Worm (Caenorhabditis elegans) whole organism, early embryonic: ENCODE data around the gene ZC395.4.

Experiments used
- B0310.2 ChIP-seq: sonication (generic microtip); optimal IDR thresholded peaks from 2 replicates; lab custom pipeline; 2016; ENCODE audit warnings: mild to moderate bottlenecking, missing genetic modification characterization, missing compliant biosample characterization
- F13C5.2 ChIP-seq: sonication (generic microtip); optimal IDR thresholded peaks from 2 replicates; lab custom pipeline; 2017; ENCODE audit warnings: mild to moderate bottlenecking, missing genetic modification characterization, inconsistent platforms, missing compliant biosample characterization
- aly-1 ChIP-seq: sonication (generic microtip); optimal IDR thresholded peaks from 2 replicates; lab custom pipeline; 2016; ENCODE audit warnings: missing genetic modification characterization, missing compliant biosample characterization
- ama-1 ChIP-seq: fragments of 150-350 bp; optimal IDR thresholded peaks from 2 replicates; lab custom pipeline; 2014
- ceh-13 ChIP-seq: fragments of 200-800 bp; sonication (Bioruptor generic); optimal IDR thresholded peaks from 2 replicates; lab custom pipeline; 2018; ENCODE audit warnings: mild to moderate bottlenecking, missing genetic modification characterization, missing compliant biosample characterization
- ceh-36 ChIP-seq: sonication (generic microtip); optimal IDR thresholded peaks from 2 replicates; lab custom pipeline; 2016; ENCODE audit warnings: missing genetic modification characterization, inconsistent platforms, missing compliant biosample characterization
- ets-7 ChIP-seq: sonication (generic microtip); optimal IDR thresholded peaks from 2 replicates; lab custom pipeline; 2016; ENCODE audit warnings: missing genotype, missing genetic modification characterization, missing compliant biosample characterization
- flt-1 ChIP-seq: fragments of 200-800 bp; sonication (Bioruptor generic); IDR thresholded peaks from 2 replicates; pipeline ENCODE4 v1.3.6; 2022; ENCODE audit warnings: missing genetic modification characterization, missing compliant biosample characterization
- hmbx-1 ChIP-seq: sonication (generic microtip); optimal IDR thresholded peaks from 2 replicates; lab custom pipeline; 2016; ENCODE audit warnings: mild to moderate bottlenecking, missing genetic modification characterization, missing compliant biosample characterization
- hmg-4 ChIP-seq: fragments of 200-800 bp; sonication (Bioruptor generic); optimal IDR thresholded peaks from 2 replicates; lab custom pipeline; 2018; ENCODE audit warnings: mild to moderate bottlenecking, missing genetic modification characterization, missing compliant biosample characterization
- hnd-1 ChIP-seq: sonication (generic microtip); optimal IDR thresholded peaks from 2 replicates; lab custom pipeline; 2016; ENCODE audit warnings: missing genetic modification characterization, missing compliant biosample characterization
- pes-1 ChIP-seq: fragments of 200-800 bp; sonication (Bioruptor generic); IDR thresholded peaks from 2 replicates; pipeline ENCODE4 v1.3.6; 2022; ENCODE audit warnings: missing genetic modification reagents, missing genetic modification characterization, missing compliant biosample characterization
- scrt-1 ChIP-seq: fragments of 200-800 bp; sonication (Bioruptor generic); IDR thresholded peaks from 2 replicates; pipeline ENCODE4 v1.3.6; 2022; ENCODE audit warnings: missing genetic modification characterization, missing compliant biosample characterization
- sea-1 ChIP-seq: fragments of 200-800 bp; sonication (Bioruptor generic); conservative IDR thresholded peaks from 2 replicates; pipeline ENCODE4 v1.3.6; 2022; ENCODE audit warnings: missing genetic modification characterization, missing compliant biosample characterization
- tbx-11 ChIP-seq: fragments of 200-800 bp; sonication (Bioruptor generic); IDR thresholded peaks from 2 replicates; pipeline ENCODE4 v1.3.6; 2022; ENCODE audit warnings: missing genetic modification characterization, missing compliant biosample characterization
- tbx-37 ChIP-seq: fragments of 200-800 bp; sonication (Bioruptor generic); conservative IDR thresholded peaks from 2 replicates; pipeline ENCODE4 v1.3.6; 2022; ENCODE audit warnings: missing genetic modification reagents, missing genetic modification characterization, missing compliant biosample characterization
- tra-4 ChIP-seq: sonication (generic microtip); optimal IDR thresholded peaks from 2 replicates; lab custom pipeline; 2017; ENCODE audit warnings: missing genetic modification characterization, missing compliant biosample characterization

Gene ZC395.4

DNA sequence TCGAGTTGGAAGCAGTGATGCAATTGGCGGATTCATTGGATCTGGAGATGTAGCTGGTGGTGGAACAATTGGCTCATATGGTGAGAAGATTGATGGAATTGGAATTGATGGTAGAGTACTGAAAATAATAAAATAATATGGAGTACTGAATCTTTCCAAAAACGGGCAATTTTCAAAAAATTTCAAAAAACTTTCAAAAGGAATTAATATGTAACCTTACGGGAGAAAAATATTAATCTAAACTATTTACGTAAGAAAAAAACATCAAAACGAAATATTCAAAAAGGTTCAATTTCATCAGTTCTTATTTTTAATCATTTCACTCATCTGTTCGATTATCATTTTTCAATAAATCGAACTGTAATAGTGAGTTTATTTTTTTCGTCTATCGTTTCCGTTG, at the start of gene ZC395.4:
Gene ZC395.4 (plus strand): TSS at position 301 of the 400 bp plus-strand sequence.
- TF ChIP-seq F13C5.2 (tag; lab: Kevin White, UChicago) (no peak), pes-1 (GFP tag; lab: Robert Waterston, UW) (no peak), hmbx-1 (tag; lab: Kevin White, UChicago) (no peak), tbx-11 (GFP tag; lab: Robert Waterston, UW) (no peak), hnd-1 (tag; lab: Kevin White, UChicago) (no peak), ceh-36 (tag; lab: Kevin White, UChicago) (no peak), ceh-13 (GFP tag; lab: Kevin White, UChicago) (no peak), ama-1 (lab: Kevin White, UChicago) (no peak), sea-1 (GFP tag; lab: Robert Waterston, UW) (no peak), scrt-1 (GFP tag; lab: Robert Waterston, UW) (no peak), aly-1 (tag; lab: Kevin White, UChicago) (no peak), hmg-4 (GFP tag; lab: Kevin White, UChicago) (no peak), B0310.2 (tag; lab: Kevin White, UChicago) (no peak), flt-1 (GFP tag; lab: Robert Waterston, UW) (no peak)

DNA sequence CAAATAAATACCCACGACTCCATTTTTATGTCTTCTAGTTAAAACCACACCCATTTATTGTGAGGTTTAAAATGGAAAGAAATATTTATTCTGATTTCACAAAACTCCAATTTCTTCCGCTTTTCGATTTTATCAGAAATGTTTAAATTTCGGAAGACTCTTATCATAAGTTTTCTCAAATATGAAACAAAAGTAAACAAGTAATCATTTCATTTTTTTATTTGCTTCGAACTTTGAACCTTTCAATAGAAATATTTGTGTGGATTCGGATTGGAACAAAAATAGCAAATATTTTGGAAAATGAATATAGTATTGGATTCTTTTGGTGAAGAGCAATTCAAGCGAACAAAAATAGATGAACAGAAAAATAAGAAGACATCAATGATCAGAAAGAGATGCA, 48.1 kb upstream of the ZC395.4 start:
- TF ChIP-seq aly-1 (tag; lab: Kevin White, UChicago) (no peak), tbx-37 (GFP tag; lab: Robert Waterston, UW) (no peak), ceh-36 (tag; lab: Kevin White, UChicago) (no peak), ceh-13 (GFP tag; lab: Kevin White, UChicago) (no peak), sea-1 (GFP tag; lab: Robert Waterston, UW) (no peak), tra-4 (tag; lab: Kevin White, UChicago) (no peak), F13C5.2 (tag; lab: Kevin White, UChicago) (no peak), hmg-4 (GFP tag; lab: Kevin White, UChicago) (no peak), B0310.2 (tag; lab: Kevin White, UChicago) (no peak), scrt-1 (GFP tag; lab: Robert Waterston, UW) (no peak), tbx-11 (GFP tag; lab: Robert Waterston, UW) (no peak), pes-1 (GFP tag; lab: Robert Waterston, UW) (no peak)

DNA sequence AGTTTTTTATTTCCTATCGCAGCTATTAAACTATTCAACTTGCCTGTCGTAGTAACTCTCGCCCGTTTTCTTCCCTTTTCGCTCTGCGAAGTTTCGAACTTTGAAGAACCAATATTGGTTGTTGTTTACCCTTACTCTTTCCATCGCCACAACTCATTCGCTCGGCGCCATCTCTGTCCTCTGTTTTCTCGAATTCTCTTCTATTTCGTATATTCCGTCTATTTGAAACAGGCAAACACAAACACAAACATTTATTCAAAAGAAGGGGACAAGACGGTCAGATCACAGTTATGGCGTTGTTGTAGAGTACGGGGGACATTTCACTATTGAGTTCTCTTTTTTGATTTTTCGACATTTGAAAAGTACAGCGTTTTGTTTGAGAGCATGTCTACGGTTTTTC, 47.1 kb upstream of the ZC395.4 start:
- TF ChIP-seq ama-1 (lab: Kevin White, UChicago) (no peak), tra-4 (tag; lab: Kevin White, UChicago) (no peak), F13C5.2 (tag; lab: Kevin White, UChicago) (no peak), ets-7 (tag; lab: Kevin White, UChicago) (no peak), hnd-1 (tag; lab: Kevin White, UChicago) (no peak), scrt-1 (GFP tag; lab: Robert Waterston, UW) (no peak), hmbx-1 (tag; lab: Kevin White, UChicago) (no peak), pes-1 (GFP tag; lab: Robert Waterston, UW) (no peak), sea-1 (GFP tag; lab: Robert Waterston, UW) (no peak), ceh-36 (tag; lab: Kevin White, UChicago) (no peak)

DNA sequence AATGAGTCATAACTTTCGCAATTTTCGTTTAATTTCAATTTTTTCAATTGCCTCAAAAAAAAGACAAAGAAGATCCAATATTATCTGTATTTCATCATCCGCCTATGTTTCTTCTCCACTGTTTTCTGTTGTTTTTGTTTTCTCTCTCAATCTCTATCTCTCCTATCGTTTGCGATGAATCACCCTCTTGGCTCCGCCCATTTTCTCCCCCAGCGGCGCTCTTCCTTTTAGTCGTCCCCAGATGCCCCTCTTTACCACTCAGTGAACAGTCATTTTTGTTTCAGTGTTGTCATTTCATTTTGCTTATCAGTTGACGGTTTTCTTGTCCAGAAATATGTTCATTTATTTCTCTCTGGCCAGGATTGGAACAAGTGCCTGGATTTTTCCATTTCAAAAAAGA, 45.0 kb upstream of the ZC395.4 start:
- TF ChIP-seq tbx-37 (GFP tag; lab: Robert Waterston, UW) (no peak), pes-1 (GFP tag; lab: Robert Waterston, UW) (no peak)

- no peak for TF ChIP-seq tbx-37 (GFP tag; lab: Robert Waterston, UW)
- TF ChIP-seq tra-4 (tag; lab: Kevin White, UChicago) = no peak
- no peak for TF ChIP-seq ets-7 (tag; lab: Kevin White, UChicago)
- TF ChIP-seq F13C5.2 (tag; lab: Kevin White, UChicago) = no peak
- TF ChIP-seq scrt-1 (GFP tag; lab: Robert Waterston, UW) = no peak
- TF ChIP-seq ceh-13 (GFP tag; lab: Kevin White, UChicago) = no peak
- no peak for TF ChIP-seq ama-1 (lab: Kevin White, UChicago)
- no peak for TF ChIP-seq sea-1 (GFP tag; lab: Robert Waterston, UW)
- no peak for TF ChIP-seq hmg-4 (GFP tag; lab: Kevin White, UChicago)
- TF ChIP-seq B0310.2 (tag; lab: Kevin White, UChicago) = no peak
- TF ChIP-seq pes-1 (GFP tag; lab: Robert Waterston, UW) = no peak
- no peak for TF ChIP-seq flt-1 (GFP tag; lab: Robert Waterston, UW)
Measured at ce11 chrIII:5225321-5225720, 44.6 kb upstream of the ZC395.4 start, which contains the start of gene nex-1. Gene nex-1 (plus strand): TSS chrIII:5225621.

ce11 chrIII:5227831-5228467, 42.0 kb upstream of the ZC395.4 start, which contains the start of the genes C34E10.12, C34E10.10 and atp-2:
Gene C34E10.12 (minus strand): TSS chrIII:5227881.
Gene C34E10.10 (minus strand): TSS chrIII:5227884.
Gene atp-2 (plus strand): TSS chrIII:5228417.
- TF ChIP-seq ceh-36 (tag; lab: Kevin White, UChicago) (no peak), ceh-13 (GFP tag; lab: Kevin White, UChicago) (no peak), B0310.2 (tag; lab: Kevin White, UChicago) (no peak), F13C5.2 (tag; lab: Kevin White, UChicago) (peak; percentile 75), ama-1 (lab: Kevin White, UChicago) (no peak), tbx-37 (GFP tag; lab: Robert Waterston, UW) (no peak), hmg-4 (GFP tag; lab: Kevin White, UChicago) (peak; percentile 14), aly-1 (tag; lab: Kevin White, UChicago) (no peak), hnd-1 (tag; lab: Kevin White, UChicago) (no peak), ets-7 (tag; lab: Kevin White, UChicago) (no peak), scrt-1 (GFP tag; lab: Robert Waterston, UW) (no peak), flt-1 (GFP tag; lab: Robert Waterston, UW) (no peak), hmbx-1 (tag; lab: Kevin White, UChicago) (no peak), tbx-11 (GFP tag; lab: Robert Waterston, UW) (no peak), pes-1 (GFP tag; lab: Robert Waterston, UW) (peak; percentile 51; the same call in 1 of the 2 replicates), tra-4 (tag; lab: Kevin White, UChicago) (no peak), sea-1 (GFP tag; lab: Robert Waterston, UW) (no peak)
